Fruit fly (Drosophila melanogaster) whole organism, embryonic: ENCODE results near the gene cue.

Source experiments
- ATbp ChIP-seq: fragments of 200-800 bp; sonication (Bioruptor generic); optimal IDR thresholded peaks from 2 replicates; lab custom pipeline; 2017; ENCODE audit warnings: missing biosample characterization, mild to moderate bottlenecking, missing genetic modification characterization, missing genetic modification reagents
- Ada2b ChIP-seq: fragments of 200-800 bp; sonication (Bioruptor generic); IDR thresholded peaks from 2 replicates; pipeline ENCODE4 v1.3.6; 2022; ENCODE audit warnings: missing biosample characterization, missing genetic modification characterization
- Atf-2 ChIP-seq: fragments of 200-800 bp; sonication (Bioruptor generic); optimal IDR thresholded peaks from 2 replicates; lab custom pipeline; 2016; ENCODE audit warnings: missing biosample characterization, missing genetic modification characterization
- CG11085 ChIP-seq: fragments of 200-800 bp; sonication (Bioruptor generic); IDR thresholded peaks from 2 replicates; pipeline ENCODE4 v1.3.6; 2022; ENCODE audit warnings: missing biosample characterization, missing genetic modification characterization
- CG12104 ChIP-seq: fragments of 200-800 bp; sonication (Bioruptor generic); optimal IDR thresholded peaks from 3 replicates; lab custom pipeline; 2016; ENCODE audit warnings: missing biosample characterization, missing genetic modification characterization
- CG12236 ChIP-seq: fragments of 200-800 bp; sonication (Bioruptor generic); optimal IDR thresholded peaks from 2 replicates; lab custom pipeline; 2016; ENCODE audit warnings: missing biosample characterization, missing genetic modification characterization
- CG12942 ChIP-seq: fragments of 200-800 bp; sonication (Bioruptor generic); optimal IDR thresholded peaks from 3 replicates; lab custom pipeline; 2016; ENCODE audit warnings: missing biosample characterization, missing genetic modification characterization
- CG15514 ChIP-seq: fragments of 200-800 bp; sonication (Bioruptor generic); optimal IDR thresholded peaks from 3 replicates; lab custom pipeline; 2017; ENCODE audit warnings: missing biosample characterization, missing genetic modification characterization, mild to moderate bottlenecking, moderate library complexity, missing genetic modification reagents
- CG1602 ChIP-seq: fragments of 200-800 bp; sonication (Bioruptor generic); optimal IDR thresholded peaks from 3 replicates; lab custom pipeline; 2016; ENCODE audit warnings: missing biosample characterization, missing genetic modification characterization
- CG1647 ChIP-seq: fragments of 200-800 bp; sonication (Bioruptor generic); optimal IDR thresholded peaks from 3 replicates; lab custom pipeline; 2016; ENCODE audit warnings: missing biosample characterization, missing genetic modification characterization
- CG16863 ChIP-seq: fragments of 200-800 bp; sonication (Bioruptor generic); optimal IDR thresholded peaks from 3 replicates; lab custom pipeline; 2016; ENCODE audit warnings: missing biosample characterization, missing genetic modification characterization
- CG1792 ChIP-seq: fragments of 200-800 bp; sonication (Bioruptor generic); optimal IDR thresholded peaks from 2 replicates; lab custom pipeline; 2016; ENCODE audit warnings: missing biosample characterization, missing genetic modification characterization
- CG18764 ChIP-seq: fragments of 200-800 bp; sonication (Bioruptor generic); optimal IDR thresholded peaks from 3 replicates; lab custom pipeline; 2016; ENCODE audit warnings: missing biosample characterization, missing genetic modification characterization
- CG2120 ChIP-seq: fragments of 200-800 bp; sonication (Bioruptor generic); optimal IDR thresholded peaks from 3 replicates; lab custom pipeline; 2016; ENCODE audit warnings: missing biosample characterization, missing genetic modification characterization
- CG2202 ChIP-seq: fragments of 200-800 bp; sonication (Bioruptor generic); optimal IDR thresholded peaks from 2 replicates; lab custom pipeline; 2018; ENCODE audit warnings: missing biosample characterization, mild to moderate bottlenecking, missing genetic modification characterization
- CG2889 ChIP-seq: fragments of 200-800 bp; sonication (Bioruptor generic); IDR thresholded peaks from 3 replicates; pipeline ENCODE4 v1.3.6; 2022; ENCODE audit warnings: missing biosample characterization, missing genetic modification characterization
- CG33557 ChIP-seq: fragments of 200-800 bp; sonication (Bioruptor generic); optimal IDR thresholded peaks from 2 replicates; lab custom pipeline; 2019; ENCODE audit warnings: missing biosample characterization, mild to moderate bottlenecking, missing genetic modification characterization, moderate library complexity
- CG7271 ChIP-seq: fragments of 200-800 bp; sonication (Bioruptor generic); optimal IDR thresholded peaks from 2 replicates; lab custom pipeline; 2018; ENCODE audit warnings: missing biosample characterization, mild to moderate bottlenecking, missing genetic modification characterization, moderate library complexity
- CkIIα-i1 ChIP-seq: fragments of 200-800 bp; sonication (Bioruptor generic); IDR thresholded peaks from 2 replicates; pipeline ENCODE4 v1.3.6; 2022; ENCODE audit warnings: missing biosample characterization, missing genetic modification characterization
- CoRest ChIP-seq: fragments of 200-800 bp; sonication (Bioruptor generic); optimal IDR thresholded peaks from 3 replicates; lab custom pipeline; 2018; ENCODE audit warnings: missing biosample characterization, mild to moderate bottlenecking, missing genetic modification characterization, moderate library complexity
- Dip2 ChIP-seq: fragments of 200-800 bp; sonication (Bioruptor generic); IDR thresholded peaks from 2 replicates; pipeline ENCODE4 v1.3.6; 2022; ENCODE audit warnings: missing biosample characterization, missing genetic modification characterization
- Eip74EF ChIP-seq, 2 experiments: fragments of 200-800 bp in 1 of 2; fragments of >200 bp in 1 of 2; sonication (Bioruptor generic) in 1 of 2; optimal IDR thresholded peaks; 2 replicates each; lab custom pipeline; 2017 to 2019; ENCODE audit warnings: missing biosample characterization in 2 of 2, missing genetic modification characterization in 2 of 2, mild to moderate bottlenecking in 1 of 2, moderate library complexity in 1 of 2
- Elba2 ChIP-seq: fragments of 200-800 bp; sonication (Bioruptor generic); optimal IDR thresholded peaks from 3 replicates; lab custom pipeline; 2016; ENCODE audit warnings: missing biosample characterization, missing genetic modification characterization
- Ets65A ChIP-seq: fragments of 200-800 bp; sonication (Bioruptor generic); peaks from one replicate; lab custom pipeline; 2016; ENCODE audit warnings: missing biosample characterization, missing genetic modification characterization
- Hey ChIP-seq: fragments of 200-800 bp; sonication (Bioruptor generic); optimal IDR thresholded peaks from 3 replicates; lab custom pipeline; 2018; ENCODE audit warnings: missing biosample characterization, mild to moderate bottlenecking, missing genetic modification characterization
- Hr51 ChIP-seq, 2 experiments: fragments of 200-800 bp; sonication (Bioruptor generic); optimal IDR thresholded peaks; 2 replicates in 1 of 2; 3 replicates in 1 of 2; lab custom pipeline; 2016 to 2018; ENCODE audit warnings: missing biosample characterization in 2 of 2, missing genetic modification characterization in 2 of 2, mild to moderate bottlenecking in 1 of 2, moderate library complexity in 1 of 2
- Jarid2 ChIP-seq: fragments of 200-800 bp; sonication (Bioruptor generic); optimal IDR thresholded peaks from 3 replicates; lab custom pipeline; 2017; ENCODE audit warnings: mild to moderate bottlenecking, missing biosample characterization, missing genetic modification reagents, missing genetic modification characterization
- Lhr ChIP-seq: fragments of 200-800 bp; sonication (Bioruptor generic); optimal IDR thresholded peaks from 3 replicates; lab custom pipeline; 2017; ENCODE audit warnings: mild to moderate bottlenecking, missing biosample characterization, missing genetic modification reagents, missing genetic modification characterization
- Mrtf ChIP-seq: fragments of 200-800 bp; sonication (Bioruptor generic); IDR thresholded peaks from 3 replicates; pipeline ENCODE4 v1.3.6; 2022; ENCODE audit warnings: missing biosample characterization, missing genetic modification characterization
- NFAT ChIP-seq: fragments of 200-800 bp; sonication (Bioruptor generic); IDR thresholded peaks from 2 replicates; pipeline ENCODE4 v1.3.6; 2022; ENCODE audit warnings: missing biosample characterization, missing genetic modification characterization
- Nf-YC ChIP-seq: fragments of 200-800 bp; optimal IDR thresholded peaks from 3 replicates; lab custom pipeline; 2019; ENCODE audit warnings: missing biosample characterization, mild to moderate bottlenecking, missing genetic modification characterization, moderate library complexity
- Sry-δ ChIP-seq: fragments of 200-800 bp; sonication (Bioruptor generic); optimal IDR thresholded peaks from 2 replicates; lab custom pipeline; 2016; ENCODE audit warnings: missing biosample characterization, missing genetic modification characterization
- ap ChIP-seq: fragments of 200-800 bp; sonication (Bioruptor generic); IDR thresholded peaks from 2 replicates; pipeline ENCODE4 v1.3.6; 2022; ENCODE audit warnings: missing biosample characterization, missing genetic modification characterization
- az2 ChIP-seq: fragments of 200-800 bp; sonication (Bioruptor generic); optimal IDR thresholded peaks from 3 replicates; lab custom pipeline; 2016; ENCODE audit warnings: missing biosample characterization, missing genetic modification characterization
- bab2 ChIP-seq: fragments of 200-800 bp; sonication (Bioruptor generic); optimal IDR thresholded peaks from 2 replicates; lab custom pipeline; 2016; ENCODE audit warnings: missing biosample characterization, missing genetic modification characterization
- chinmo ChIP-seq: fragments of 200-800 bp; sonication (Bioruptor generic); IDR thresholded peaks from 4 replicates; pipeline ENCODE4 v1.3.6; 2022; ENCODE audit warnings: missing biosample characterization, missing genetic modification characterization; ENCODE audit not compliant: partially characterized antibody
- chm ChIP-seq: fragments of 200-800 bp; sonication (Bioruptor generic); IDR thresholded peaks from 2 replicates; pipeline ENCODE4 v1.3.6; 2022; ENCODE audit warnings: missing biosample characterization, missing genetic modification characterization
- dmrt11E ChIP-seq: fragments of 200-800 bp; sonication (Bioruptor generic); optimal IDR thresholded peaks from 3 replicates; lab custom pipeline; 2018; ENCODE audit warnings: missing biosample characterization, mild to moderate bottlenecking, missing genetic modification characterization, moderate library complexity
- esg ChIP-seq: fragments of 200-800 bp; sonication (Bioruptor generic); conservative IDR thresholded peaks from 2 replicates; pipeline ENCODE4 v1.3.6; 2022; ENCODE audit warnings: missing biosample characterization, missing genetic modification characterization
- eyg ChIP-seq: fragments of 200-800 bp; sonication (Bioruptor generic); optimal IDR thresholded peaks from 3 replicates; lab custom pipeline; 2016; ENCODE audit warnings: missing biosample characterization, missing genetic modification characterization
- gcm ChIP-seq: fragments of 200-800 bp; sonication (Bioruptor generic); optimal IDR thresholded peaks from 2 replicates; lab custom pipeline; 2019; ENCODE audit warnings: missing biosample characterization, mild to moderate bottlenecking, missing genetic modification characterization, moderate library complexity
- kni ChIP-seq: fragments of 200-800 bp; sonication (Bioruptor generic); optimal IDR thresholded peaks from 3 replicates; lab custom pipeline; 2017; ENCODE audit warnings: mild to moderate bottlenecking, missing biosample characterization, missing genetic modification reagents, missing genetic modification characterization
- mirr ChIP-seq: fragments of 200-800 bp; sonication (Bioruptor generic); optimal IDR thresholded peaks from 3 replicates; lab custom pipeline; 2018; ENCODE audit warnings: missing biosample characterization, mild to moderate bottlenecking, missing genetic modification characterization
- nerfin-1 ChIP-seq: fragments of 200-800 bp; sonication (Bioruptor generic); optimal IDR thresholded peaks from 3 replicates; lab custom pipeline; 2019; ENCODE audit warnings: missing biosample characterization, mild to moderate bottlenecking, missing genetic modification characterization, moderate library complexity
- nmo ChIP-seq: fragments of 200-800 bp; sonication (Bioruptor generic); optimal IDR thresholded peaks from 2 replicates; lab custom pipeline; 2018; ENCODE audit warnings: missing biosample characterization, mild to moderate bottlenecking, missing genetic modification characterization, moderate library complexity
- pfk ChIP-seq: fragments of 200-800 bp; sonication (Bioruptor generic); optimal IDR thresholded peaks from 2 replicates; lab custom pipeline; 2018; ENCODE audit warnings: missing biosample characterization, mild to moderate bottlenecking, missing genetic modification characterization, moderate library complexity
- salm ChIP-seq: fragments of 200-800 bp; sonication (Bioruptor generic); optimal IDR thresholded peaks from 2 replicates; lab custom pipeline; 2018; ENCODE audit warnings: missing biosample characterization, mild to moderate bottlenecking, missing genetic modification characterization
- slp2 ChIP-seq: fragments of 200-800 bp; sonication (Bioruptor generic); optimal IDR thresholded peaks from 2 replicates; lab custom pipeline; 2016; ENCODE audit warnings: missing biosample characterization, missing genetic modification characterization
- tup ChIP-seq: fragments of 200-800 bp; sonication (Bioruptor generic); optimal IDR thresholded peaks from 2 replicates; lab custom pipeline; 2016; ENCODE audit warnings: missing biosample characterization, mild to moderate bottlenecking, missing genetic modification characterization, moderate library complexity
- usp ChIP-seq: fragments of >200 bp; optimal IDR thresholded peaks from 2 replicates; lab custom pipeline; 2017; ENCODE audit warnings: missing biosample characterization, missing genetic modification characterization

cue gene

dm6 chr3L:1558178-1558788, 41.2 kb upstream of the cue start, which contains the start of the genes Pex10 and CG12099 (continued):
- TF ChIP-seq Hey (tag; lab: Kevin White, UChicago), result no peak
- TF ChIP-seq slp2 (GFP tag; lab: Kevin White, UChicago), result peak; percentile 0
- TF ChIP-seq Ada2b, result peak; percentile 87
- TF ChIP-seq CoRest, result peak; percentile 93
- TF ChIP-seq Elba2, result peak; percentile 79
- TF ChIP-seq CG2889 (GFP tag; lab: Robert Waterston, UW), result peak; percentile 79
- no peak for TF ChIP-seq CkIIα-i1 (GFP tag; lab: Robert Waterston, UW)
- TF ChIP-seq chm (GFP tag; lab: Robert Waterston, UW), result peak; percentile 85
- peak; percentile 85 for TF ChIP-seq ap (GFP tag; lab: Robert Waterston, UW)
- peak; percentile 88 for TF ChIP-seq az2 (GFP tag; lab: Kevin White, UChicago)
- peak; percentile 86 for TF ChIP-seq Nf-YC
- TF ChIP-seq CG12236, result no peak
- TF ChIP-seq CG11085 (GFP tag; lab: Robert Waterston, UW), result peak; percentile 88
- peak; percentile 84; the same call in 2 of the 3 replicates for TF ChIP-seq Mrtf
- TF ChIP-seq eyg (GFP tag; lab: Kevin White, UChicago), result no peak
- TF ChIP-seq Atf-2, result no peak
- peak; percentile 87 for TF ChIP-seq dmrt11E (tag; lab: Kevin White, UChicago)
- TF ChIP-seq mirr (GFP tag; lab: Kevin White, UChicago), result peak; percentile 79
- TF ChIP-seq CG33557 (GFP tag; lab: Kevin White, UChicago), result peak; percentile 84
- peak; percentile 93 for TF ChIP-seq NFAT (GFP tag; lab: Robert Waterston, UW)
- TF ChIP-seq Ets65A (GFP tag; lab: Kevin White, UChicago), result peak; percentile 97
- peak; percentile 78 for TF ChIP-seq kni (GFP tag; lab: Kevin White, UChicago)
- peak; percentile 42 for TF ChIP-seq pfk (GFP tag; lab: Kevin White, UChicago)
- peak; percentile 91 for TF ChIP-seq esg (GFP tag; lab: Robert Waterston, UW)
- peak; percentile 89 for TF ChIP-seq CG2120 (GFP tag; lab: Kevin White, UChicago)
- peak; percentile 82 for TF ChIP-seq nerfin-1
- TF ChIP-seq CG15514 (GFP tag; lab: Kevin White, UChicago), result peak; percentile 89
- peak; percentile 94 for TF ChIP-seq nmo (GFP tag; lab: Kevin White, UChicago)
- TF ChIP-seq CG1647 (GFP tag; lab: Kevin White, UChicago), result peak; percentile 79
- TF ChIP-seq CG16863 (GFP tag; lab: Kevin White, UChicago), result peak; percentile 61
- TF ChIP-seq CG18764 (GFP tag; lab: Kevin White, UChicago), result peak; percentile 83
- no peak for TF ChIP-seq usp
- peak; percentile 90 for TF ChIP-seq CG1602
- TF ChIP-seq gcm (GFP tag; lab: Kevin White, UChicago), result peak; percentile 78
- peak; percentile 69 for TF ChIP-seq bab2
- TF ChIP-seq chinmo (GFP tag; lab: Robert Waterston, UW), result peak; percentile 45; the same call in 1 of the 4 replicates
- peak; percentile 92 for TF ChIP-seq CG12942 (GFP tag; lab: Kevin White, UChicago)
- no peak for TF ChIP-seq Eip74EF (GFP tag; optimal IDR thresholded peaks at IDR 0.05; lab: Kevin White, UChicago)
- TF ChIP-seq salm (tag; lab: Kevin White, UChicago), result peak; percentile 59
- peak; percentile 61 for TF ChIP-seq Jarid2
- TF ChIP-seq Lhr (GFP tag; lab: Kevin White, UChicago), result peak; percentile 66
- peak; percentile 53 for TF ChIP-seq CG7271 (tag; lab: Kevin White, UChicago)
- TF ChIP-seq Hr51 (GFP tag; optimal IDR thresholded peaks at IDR 0.05; lab: Kevin White, UChicago), result peak; percentile 84 to 85
- TF ChIP-seq CG2202 (tag; lab: Kevin White, UChicago), result peak; percentile 69
- peak; percentile 78 for TF ChIP-seq tup (GFP tag; lab: Kevin White, UChicago)
- TF ChIP-seq CG12104 (GFP tag; lab: Kevin White, UChicago), result peak; percentile 81
- TF ChIP-seq Sry-δ (GFP tag; lab: Kevin White, UChicago), result peak; percentile 87
- peak; percentile 70 for TF ChIP-seq ATbp
- peak; percentile 26; the same call in 1 of the 2 replicates for TF ChIP-seq Dip2 (GFP tag; lab: Robert Waterston, UW)
- TF ChIP-seq CG1792 (GFP tag; lab: Kevin White, UChicago), result peak; percentile 6
